Fruit fly (Drosophila melanogaster) whole organism, embryonic: ENCODE measurements around the gene Vti1a.

Experiments
- Ada2b ChIP-seq: fragments of 200-800 bp; sonication (Bioruptor generic); IDR thresholded peaks from 2 replicates; pipeline ENCODE4 v1.3.6; 2022; ENCODE audit warnings: missing biosample characterization, missing genetic modification characterization
- Atf6 ChIP-seq: fragments of 200-800 bp; sonication (Bioruptor generic); IDR thresholded peaks from 2 replicates; pipeline ENCODE4 v1.3.6; 2022; ENCODE audit warnings: missing biosample characterization, missing genetic modification characterization
- Bdp1 ChIP-seq: fragments of 200-800 bp; sonication (Bioruptor generic); optimal IDR thresholded peaks from 3 replicates; lab custom pipeline; 2016; ENCODE audit warnings: missing biosample characterization, missing genetic modification characterization
- Bgb ChIP-seq: fragments of 200-800 bp; sonication (Bioruptor generic); IDR thresholded peaks from 2 replicates; pipeline ENCODE4 v1.3.6; 2022; ENCODE audit warnings: missing biosample characterization, missing genetic modification characterization; ENCODE audit not compliant: partially characterized antibody
- Bteb2 ChIP-seq: fragments of 200-800 bp; sonication (Bioruptor generic); optimal IDR thresholded peaks from 2 replicates; lab custom pipeline; 2016; ENCODE audit warnings: missing biosample characterization, missing genetic modification characterization
- CG10366 ChIP-seq: fragments of 200-800 bp; sonication (Bioruptor generic); IDR thresholded peaks from 2 replicates; pipeline ENCODE4 v1.3.6; 2022; ENCODE audit warnings: missing biosample characterization, missing genetic modification characterization
- CG10543 ChIP-seq: fragments of 200-800 bp; sonication (Bioruptor generic); optimal IDR thresholded peaks from 3 replicates; lab custom pipeline; 2017; ENCODE audit warnings: missing biosample characterization, mild to moderate bottlenecking, missing genetic modification characterization, moderate library complexity
- CG13287 ChIP-seq: fragments of 200-800 bp; sonication (Bioruptor generic); IDR thresholded peaks from 2 replicates; pipeline ENCODE4 v1.3.6; 2022; ENCODE audit warnings: missing biosample characterization, missing genetic modification characterization; ENCODE audit not compliant: partially characterized antibody
- CG13775 ChIP-seq: fragments of 200-800 bp; sonication (Bioruptor generic); optimal IDR thresholded peaks from 3 replicates; lab custom pipeline; 2017; ENCODE audit warnings: missing biosample characterization, mild to moderate bottlenecking, missing genetic modification characterization
- CG14667 ChIP-seq: fragments of 200-800 bp; sonication (Bioruptor generic); IDR thresholded peaks from 2 replicates; pipeline ENCODE4 v1.3.6; 2022; ENCODE audit warnings: missing biosample characterization, missing genetic modification characterization
- CG15011 ChIP-seq: fragments of 200-800 bp; sonication (Bioruptor generic); optimal IDR thresholded peaks from 3 replicates; lab custom pipeline; 2018; ENCODE audit warnings: missing biosample characterization, mild to moderate bottlenecking, missing genetic modification characterization
- CG16863 ChIP-seq: fragments of 200-800 bp; sonication (Bioruptor generic); optimal IDR thresholded peaks from 3 replicates; lab custom pipeline; 2016; ENCODE audit warnings: missing biosample characterization, missing genetic modification characterization
- CG17361 ChIP-seq: fragments of 200-800 bp; sonication (Bioruptor generic); IDR thresholded peaks from 3 replicates; pipeline ENCODE4 v1.3.6; 2022; ENCODE audit warnings: missing biosample characterization, missing genetic modification characterization
- CG1792 ChIP-seq: fragments of 200-800 bp; sonication (Bioruptor generic); optimal IDR thresholded peaks from 2 replicates; lab custom pipeline; 2016; ENCODE audit warnings: missing biosample characterization, missing genetic modification characterization
- CG18476 ChIP-seq: fragments of 200-800 bp; sonication (Bioruptor generic); optimal IDR thresholded peaks from 2 replicates; lab custom pipeline; 2016; ENCODE audit warnings: missing biosample characterization, mild to moderate bottlenecking, missing genetic modification characterization
- CG30431 ChIP-seq: fragments of 200-800 bp; sonication (Bioruptor generic); optimal IDR thresholded peaks from 2 replicates; lab custom pipeline; 2017; ENCODE audit warnings: missing biosample characterization, missing genetic modification characterization
- CG3281 ChIP-seq: fragments of 200-800 bp; sonication (Bioruptor generic); optimal IDR thresholded peaks from 3 replicates; lab custom pipeline; 2017; ENCODE audit warnings: missing biosample characterization, mild to moderate bottlenecking, missing genetic modification characterization
- CG6272 ChIP-seq: fragments of 200-800 bp; sonication (Bioruptor generic); IDR thresholded peaks from 2 replicates; pipeline ENCODE4 v1.3.6; 2022; ENCODE audit warnings: missing biosample characterization, missing genetic modification characterization
- CG7357 ChIP-seq: fragments of 200-800 bp; sonication (Bioruptor generic); IDR thresholded peaks from 3 replicates; pipeline ENCODE4 v1.3.6; 2022; ENCODE audit warnings: missing biosample characterization, missing genetic modification characterization
- CG7556 ChIP-seq: fragments of 200-800 bp; sonication (Bioruptor generic); optimal IDR thresholded peaks from 2 replicates; lab custom pipeline; 2017; ENCODE audit warnings: missing biosample characterization, mild to moderate bottlenecking, missing genetic modification characterization
- CG7745 ChIP-seq: fragments of 200-800 bp; sonication (Bioruptor generic); optimal IDR thresholded peaks from 2 replicates; lab custom pipeline; 2018; ENCODE audit warnings: missing biosample characterization, mild to moderate bottlenecking, missing genetic modification characterization, moderate library complexity
- CG7839 ChIP-seq: fragments of 200-800 bp; sonication (Bioruptor generic); optimal IDR thresholded peaks from 3 replicates; lab custom pipeline; 2018; ENCODE audit warnings: missing biosample characterization, mild to moderate bottlenecking, missing genetic modification characterization, moderate library complexity
- CG9817 ChIP-seq: fragments of 200-800 bp; sonication (Bioruptor generic); optimal IDR thresholded peaks from 2 replicates; lab custom pipeline; 2018; ENCODE audit warnings: missing biosample characterization, mild to moderate bottlenecking, missing genetic modification characterization, moderate library complexity
- HLH4C ChIP-seq: fragments of 200-800 bp; sonication (Bioruptor generic); IDR thresholded peaks from 3 replicates; pipeline ENCODE4 v1.3.6; 2022; ENCODE audit warnings: missing biosample characterization, missing genetic modification characterization; ENCODE audit not compliant: partially characterized antibody
- Jarid2 ChIP-seq: fragments of 200-800 bp; sonication (Bioruptor generic); optimal IDR thresholded peaks from 3 replicates; lab custom pipeline; 2017; ENCODE audit warnings: mild to moderate bottlenecking, missing biosample characterization, missing genetic modification reagents, missing genetic modification characterization
- Kr ChIP-seq: fragments of 200-800 bp; sonication (Bioruptor generic); optimal IDR thresholded peaks from 2 replicates; lab custom pipeline; 2017; ENCODE audit warnings: missing biosample characterization, mild to moderate bottlenecking, missing genetic modification characterization
- MBD-R2 ChIP-seq: fragments of 200-800 bp; sonication (Bioruptor generic); IDR thresholded peaks from 2 replicates; pipeline ENCODE4 v1.3.6; 2022; ENCODE audit warnings: missing biosample characterization, missing genetic modification characterization
- Mad ChIP-seq: fragments of 200-800 bp; sonication (Bioruptor generic); optimal IDR thresholded peaks from 2 replicates; lab custom pipeline; 2016; ENCODE audit warnings: missing biosample characterization, missing genetic modification characterization
- Meics ChIP-seq: fragments of 200-800 bp; sonication (Bioruptor generic); optimal IDR thresholded peaks from 2 replicates; lab custom pipeline; 2017; ENCODE audit warnings: missing biosample characterization, mild to moderate bottlenecking, missing genetic modification characterization
- Mrtf ChIP-seq: fragments of 200-800 bp; sonication (Bioruptor generic); IDR thresholded peaks from 3 replicates; pipeline ENCODE4 v1.3.6; 2022; ENCODE audit warnings: missing biosample characterization, missing genetic modification characterization
- Myb ChIP-seq: fragments of 200-800 bp; sonication (Bioruptor generic); optimal IDR thresholded peaks from 2 replicates; lab custom pipeline; 2016; ENCODE audit warnings: missing biosample characterization, missing genetic modification characterization
- NC2β ChIP-seq: fragments of 200-800 bp; sonication (Bioruptor generic); optimal IDR thresholded peaks from 2 replicates; lab custom pipeline; 2016; ENCODE audit warnings: missing biosample characterization, missing genetic modification characterization
- Neu2 ChIP-seq: fragments of 200-800 bp; sonication (Bioruptor generic); optimal IDR thresholded peaks from 3 replicates; lab custom pipeline; 2016; ENCODE audit warnings: missing biosample characterization, missing genetic modification characterization, borderline replicate concordance
- Opbp ChIP-seq: fragments of 200-800 bp; sonication (Bioruptor generic); IDR thresholded peaks from 3 replicates; pipeline ENCODE4 v1.3.6; 2022; ENCODE audit warnings: missing biosample characterization, missing genetic modification characterization; ENCODE audit not compliant: partially characterized antibody
- abd-A ChIP-seq: fragments of 200-800 bp; sonication (Bioruptor generic); optimal IDR thresholded peaks from 3 replicates; lab custom pipeline; 2019; ENCODE audit warnings: missing biosample characterization, mild to moderate bottlenecking, missing genetic modification characterization, moderate library complexity
- ara ChIP-seq: fragments of 200-800 bp; sonication (Bioruptor generic); IDR thresholded peaks from 2 replicates; pipeline ENCODE4 v1.3.6; 2022; ENCODE audit warnings: missing biosample characterization, missing genetic modification characterization
- croc ChIP-seq: fragments of 200-800 bp; sonication (Bioruptor generic); conservative IDR thresholded peaks from 3 replicates; pipeline ENCODE4 v1.3.6; 2022; ENCODE audit warnings: missing biosample characterization, missing genetic modification characterization
- da ChIP-seq: fragments of 200-800 bp; sonication (Bioruptor generic); optimal IDR thresholded peaks from 2 replicates; lab custom pipeline; 2016; ENCODE audit warnings: missing biosample characterization, missing genetic modification characterization
- esg ChIP-seq: fragments of 200-800 bp; sonication (Bioruptor generic); conservative IDR thresholded peaks from 2 replicates; pipeline ENCODE4 v1.3.6; 2022; ENCODE audit warnings: missing biosample characterization, missing genetic modification characterization
- h ChIP-seq: fragments of >200 bp; optimal IDR thresholded peaks from 2 replicates; lab custom pipeline; 2017
- jing ChIP-seq: fragments of 200-800 bp; sonication (Bioruptor generic); optimal IDR thresholded peaks from 2 replicates; lab custom pipeline; 2018; ENCODE audit warnings: missing biosample characterization, mild to moderate bottlenecking, missing genetic modification characterization
- nmo ChIP-seq: fragments of 200-800 bp; sonication (Bioruptor generic); optimal IDR thresholded peaks from 2 replicates; lab custom pipeline; 2018; ENCODE audit warnings: missing biosample characterization, mild to moderate bottlenecking, missing genetic modification characterization, moderate library complexity
- p53 ChIP-seq: fragments of 200-800 bp; sonication (Bioruptor generic); optimal IDR thresholded peaks from 2 replicates; lab custom pipeline; 2016; ENCODE audit warnings: missing biosample characterization, missing genetic modification characterization
- sob ChIP-seq: fragments of 200-800 bp; sonication (Bioruptor generic); IDR thresholded peaks from 2 replicates; pipeline ENCODE4 v1.3.6; 2022; ENCODE audit warnings: missing biosample characterization, missing genetic modification characterization
- tgo ChIP-seq: fragments of 200-800 bp; sonication (Bioruptor generic); IDR thresholded peaks from 3 replicates; pipeline ENCODE4 v1.3.6; 2022; ENCODE audit warnings: missing biosample characterization, missing genetic modification characterization
- tll ChIP-seq, 2 experiments: fragments of 200-800 bp in 1 of 2; fragments of >200 bp in 1 of 2; sonication (Bioruptor generic) in 1 of 2; optimal IDR thresholded peaks; 2 replicates each; lab custom pipeline; 2017 to 2019; ENCODE audit warnings: missing biosample characterization in 2 of 2, missing genetic modification characterization in 2 of 2, mild to moderate bottlenecking in 1 of 2, moderate library complexity in 1 of 2
- trem ChIP-seq: fragments of 200-800 bp; optimal IDR thresholded peaks from 3 replicates; lab custom pipeline; 2019; ENCODE audit warnings: missing biosample characterization, mild to moderate bottlenecking, missing genetic modification characterization, moderate library complexity
- vnd ChIP-seq: fragments of 200-800 bp; sonication (Bioruptor generic); IDR thresholded peaks from 3 replicates; pipeline ENCODE4 v1.3.6; 2022; ENCODE audit warnings: missing biosample characterization, missing genetic modification characterization; ENCODE audit not compliant: partially characterized antibody
- zen2 ChIP-seq: fragments of 200-800 bp; sonication (Bioruptor generic); IDR thresholded peaks from 3 replicates; pipeline ENCODE4 v1.3.6; 2022; ENCODE audit warnings: missing biosample characterization, missing genetic modification characterization; ENCODE audit not compliant: partially characterized antibody
- zfh2 ChIP-seq: fragments of 200-800 bp; sonication (Bioruptor generic); optimal IDR thresholded peaks from 2 replicates; lab custom pipeline; 2016; ENCODE audit warnings: missing biosample characterization, missing genetic modification characterization

Gene Vti1a

DNA sequence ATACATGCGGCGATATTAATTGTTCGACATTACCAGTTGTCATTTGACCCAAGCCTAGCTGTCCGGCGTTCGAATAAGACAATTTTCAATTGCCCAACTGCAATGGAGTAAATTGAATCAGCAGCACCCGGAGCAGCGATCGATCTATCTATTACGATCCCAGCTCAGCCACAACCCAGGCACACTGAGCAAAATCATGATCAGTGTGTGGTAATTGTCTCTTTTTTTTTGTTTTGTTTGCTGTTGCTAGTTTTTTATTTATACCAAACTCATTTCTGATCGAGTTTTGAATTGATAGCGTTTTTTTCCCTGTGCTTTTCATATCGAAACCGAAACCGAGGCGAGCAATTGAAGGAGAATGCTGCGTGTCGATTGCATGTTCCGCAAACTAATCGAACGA, 29.1 kb upstream of the Vti1a start (continued):
- TF ChIP-seq CG10366 (GFP tag; lab: Robert Waterston, UW) = peak; percentile 8; the same call in 1 of the 2 replicates

DNA sequence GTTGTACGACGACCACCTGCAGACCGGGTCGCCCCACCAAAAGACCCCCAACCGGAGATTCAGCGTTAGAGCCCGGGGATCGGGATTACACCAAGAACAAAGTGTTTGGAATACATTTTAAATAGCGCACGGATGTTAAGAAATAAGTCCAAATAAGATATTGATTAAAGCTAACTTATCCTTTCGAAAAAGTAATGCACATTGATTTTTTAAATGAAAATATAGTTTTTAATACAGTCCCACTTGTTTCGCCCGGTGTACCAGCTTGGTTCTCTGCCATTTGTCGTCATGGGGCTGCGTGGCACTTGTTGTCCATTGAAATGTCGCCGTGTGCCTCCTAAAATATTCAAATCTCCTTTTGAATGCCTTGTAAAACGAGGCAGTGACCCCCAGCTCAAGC, 28.3 kb upstream of the Vti1a start:
- TF ChIP-seq Meics (no peak), CG15011 (GFP tag; lab: Kevin White, UChicago) (no peak), ara (peak; percentile 46), da (GFP tag; lab: Kevin White, UChicago) (no peak), Mad (GFP tag; lab: Kevin White, UChicago) (no peak), Atf6 (GFP tag; lab: Robert Waterston, UW) (no peak), Kr (no peak), Mrtf (GFP tag; lab: Robert Waterston, UW) (no peak), nmo (GFP tag; lab: Kevin White, UChicago) (peak; percentile 38), CG1792 (GFP tag; lab: Kevin White, UChicago) (no peak), CG7839 (peak; percentile 40), tgo (0 out of 3 replicates have a peak, but pooled peaks have one; percentile 28), croc (GFP tag; lab: Robert Waterston, UW) (peak; percentile 35; the same call in 1 of the 3 replicates), esg (GFP tag; lab: Robert Waterston, UW) (peak; percentile 41; the same call in 1 of the 2 replicates), CG9817 (no peak), CG17361 (GFP tag; lab: Robert Waterston, UW) (no peak), CG3281 (GFP tag; lab: Kevin White, UChicago) (no peak), CG18476 (GFP tag; lab: Kevin White, UChicago) (no peak), sob (GFP tag; lab: Robert Waterston, UW) (no peak), Bdp1 (no peak), CG6272 (no peak), jing (GFP tag; lab: Kevin White, UChicago) (no peak), p53 (GFP tag; lab: Kevin White, UChicago) (no peak), CG14667 (no peak), vnd (no peak), Jarid2 (no peak), trem (tag; lab: Kevin White, UChicago) (no peak), Bgb (GFP tag; lab: Robert Waterston, UW) (no peak), Neu2 (GFP tag; lab: Kevin White, UChicago) (no peak), h (lab: Kevin White, UChicago) (no peak), NC2β (GFP tag; lab: Kevin White, UChicago) (no peak), CG30431 (GFP tag; lab: Kevin White, UChicago) (no peak), zen2 (GFP tag; lab: Robert Waterston, UW) (no peak), CG10543 (GFP tag; lab: Kevin White, UChicago) (no peak), abd-A (tag; lab: Kevin White, UChicago) (no peak), CG7745 (tag; lab: Kevin White, UChicago) (no peak), CG13287 (GFP tag; lab: Robert Waterston, UW) (no peak), CG16863 (peak; percentile 21), CG13775 (GFP tag; lab: Kevin White, UChicago) (peak; percentile 13), tll (GFP tag; optimal IDR thresholded peaks at IDR 0.05; lab: Kevin White, UChicago) (no peak), Myb (no peak), Opbp (GFP tag; lab: Robert Waterston, UW) (no peak), Bteb2 (GFP tag; lab: Kevin White, UChicago) (no peak), MBD-R2 (GFP tag; lab: Robert Waterston, UW) (no peak), Ada2b (GFP tag; lab: Robert Waterston, UW) (no peak), CG7357 (GFP tag; lab: Robert Waterston, UW) (no peak), CG7556 (GFP tag; lab: Kevin White, UChicago) (peak; percentile 51), HLH4C (GFP tag; lab: Robert Waterston, UW) (no peak), zfh2 (GFP tag; lab: Kevin White, UChicago) (no peak)
